Worm (Caenorhabditis elegans): Measurements from ENCODE around the gene bir-2.

The bir-2 gene

ce11 chrV:13565197-13565596 lies 3.5 kb upstream of the bir-2 start (continued):
- TF ChIP-seq B0035.1 (tag; optimal IDR thresholded peaks at IDR 0.05) (no peak), rcor-1 (GFP tag; IDR thresholded peaks at IDR 0.05) (peak; percentile 86), ceh-27 (GFP tag; optimal IDR thresholded peaks at IDR 0.05) (peak; percentile 88), F57C9.4 (tag; optimal IDR thresholded peaks at IDR 0.05) (no peak), tbp1 (GFP tag; optimal IDR thresholded peaks at IDR 0.05) (peak; percentile 68), nhr-120 (GFP tag; IDR thresholded peaks at IDR 0.05) (no peak), lin-40 (tag; optimal IDR thresholded peaks at IDR 0.05) (peak; percentile 91), akir-1 (GFP tag; optimal IDR thresholded peaks at IDR 0.05) (no peak), attf-3 (GFP tag; conservative IDR thresholded peaks at IDR 0.05) (0 out of 2 replicates have a peak, but pooled peaks have one; percentile 36), bed-1 (GFP tag; IDR thresholded peaks at IDR 0.05) (no peak), ztf-26 (tag; optimal IDR thresholded peaks at IDR 0.05) (peak; percentile 67), let-526 (GFP tag; IDR thresholded peaks at IDR 0.05) (peak; percentile 71), B0019.2 (GFP tag; conservative IDR thresholded peaks at IDR 0.05) (no peak), rpc-1 (optimal IDR thresholded peaks at IDR 0.05) (no peak), rpc-1 (tag; optimal IDR thresholded peaks at IDR 0.05) (no peak), snpc-1.1 (tag; optimal IDR thresholded peaks at IDR 0.05; ENCODE audit: insufficient read depth) (no peak), Y53F4B.3 (GFP tag; IDR thresholded peaks at IDR 0.05) (no peak), C17E4.6 (GFP tag; IDR thresholded peaks at IDR 0.05) (no peak), F22D6.2 (tag; optimal IDR thresholded peaks at IDR 0.05) (peak; percentile 65), chd-7 (tag; optimal IDR thresholded peaks at IDR 0.05) (peak; percentile 81), cebp-1 (GFP tag; IDR thresholded peaks at IDR 0.05) (peak; percentile 44; the same call in 1 of the 2 replicates), cebp-1 (tag; optimal IDR thresholded peaks at IDR 0.05) (peak; percentile 85), unc-130 (GFP tag; optimal IDR thresholded peaks at IDR 0.05) (no peak), C06A6.2 (GFP tag; conservative IDR thresholded peaks at IDR 0.05) (peak; percentile 81), madf-3 (GFP tag; IDR thresholded peaks at IDR 0.05) (0 out of 2 replicates have a peak, but pooled peaks have one; percentile 68), snpc-3.4 (tag; optimal IDR thresholded peaks at IDR 0.05) (no peak), gei-17 (GFP tag; optimal IDR thresholded peaks at IDR 0.05) (peak; percentile 34), unc-62 (GFP tag; optimal IDR thresholded peaks at IDR 0.05) (no peak), ets-4 (GFP tag; optimal IDR thresholded peaks at IDR 0.05) (peak; percentile 68), nhr-90 (tag; optimal IDR thresholded peaks at IDR 0.05) (peak; percentile 56), egl-18 (GFP tag; IDR thresholded peaks at IDR 0.05) (no peak)

ce11 chrV:13565781-13566180 lies 2.9 kb upstream of the bir-2 start, which contains the start of gene slrp-1:
slrp-1 (plus strand) TSS chrV:13565863.
- TF ChIP-seq lir-1 (GFP tag; conservative IDR thresholded peaks at IDR 0.05) (0 out of 2 replicates have a peak, but pooled peaks have one; percentile 15), aptf-3 (GFP tag; IDR thresholded peaks at IDR 0.05) (no peak), snpc-3.4 (tag; optimal IDR thresholded peaks at IDR 0.05) (no peak), dox-1 (GFP tag; IDR thresholded peaks at IDR 0.05) (peak; percentile 16; the same call in 1 of the 2 replicates), ekl-4 (GFP tag; IDR thresholded peaks at IDR 0.05) (0 out of 2 replicates have a peak, but pooled peaks have one; percentile 21)

ce11 chrV:13566967-13567366 lies 1.7 kb upstream of the bir-2 start:
- no peak for TF ChIP-seq F57A8.1 (GFP tag; optimal IDR thresholded peaks at IDR 0.05)
- peak; percentile 83 for TF ChIP-seq tlf-1 (GFP tag; optimal IDR thresholded peaks at IDR 0.05)
- peak; percentile 0 for TF ChIP-seq hrde-1 (tag; optimal IDR thresholded peaks at IDR 0.05; ENCODE audit: borderline replicate concordance)
- TF ChIP-seq nfya-1 (tag; optimal IDR thresholded peaks at IDR 0.05; ENCODE audit: borderline replicate concordance, insufficient read depth), result no peak
- TF ChIP-seq K12H6.12 (tag; optimal IDR thresholded peaks at IDR 0.05), result no peak
- TF ChIP-seq ekl-4 (GFP tag; IDR thresholded peaks at IDR 0.05), result peak; percentile 75
- TF ChIP-seq lag-1 (GFP tag; IDR thresholded peaks at IDR 0.05), result no peak
- TF ChIP-seq him-1 (tag; optimal IDR thresholded peaks at IDR 0.05), result no peak
- TF ChIP-seq nhr-80 (tag; optimal IDR thresholded peaks at IDR 0.05), result no peak
- TF ChIP-seq lin-40 (tag; optimal IDR thresholded peaks at IDR 0.05), result peak; percentile 59
- no peak for TF ChIP-seq somi-1 (GFP tag; optimal IDR thresholded peaks at IDR 0.05)
- TF ChIP-seq atf-7 (tag; optimal IDR thresholded peaks at IDR 0.05), result peak; percentile 74
- no peak for TF ChIP-seq snpc-1.3 (tag; optimal IDR thresholded peaks at IDR 0.05; ENCODE audit: insufficient read depth)
- TF ChIP-seq hmg-1.2 (GFP tag; IDR thresholded peaks at IDR 0.05), result peak; percentile 26; the same call in 1 of the 2 replicates
- 0 out of 2 replicates have a peak, but pooled peaks have one; percentile 39 for TF ChIP-seq attf-6 (GFP tag; IDR thresholded peaks at IDR 0.05)
